Fruit fly (Drosophila melanogaster): Measurements from ENCODE around the gene CG17361.

CG17361 gene

DNA sequence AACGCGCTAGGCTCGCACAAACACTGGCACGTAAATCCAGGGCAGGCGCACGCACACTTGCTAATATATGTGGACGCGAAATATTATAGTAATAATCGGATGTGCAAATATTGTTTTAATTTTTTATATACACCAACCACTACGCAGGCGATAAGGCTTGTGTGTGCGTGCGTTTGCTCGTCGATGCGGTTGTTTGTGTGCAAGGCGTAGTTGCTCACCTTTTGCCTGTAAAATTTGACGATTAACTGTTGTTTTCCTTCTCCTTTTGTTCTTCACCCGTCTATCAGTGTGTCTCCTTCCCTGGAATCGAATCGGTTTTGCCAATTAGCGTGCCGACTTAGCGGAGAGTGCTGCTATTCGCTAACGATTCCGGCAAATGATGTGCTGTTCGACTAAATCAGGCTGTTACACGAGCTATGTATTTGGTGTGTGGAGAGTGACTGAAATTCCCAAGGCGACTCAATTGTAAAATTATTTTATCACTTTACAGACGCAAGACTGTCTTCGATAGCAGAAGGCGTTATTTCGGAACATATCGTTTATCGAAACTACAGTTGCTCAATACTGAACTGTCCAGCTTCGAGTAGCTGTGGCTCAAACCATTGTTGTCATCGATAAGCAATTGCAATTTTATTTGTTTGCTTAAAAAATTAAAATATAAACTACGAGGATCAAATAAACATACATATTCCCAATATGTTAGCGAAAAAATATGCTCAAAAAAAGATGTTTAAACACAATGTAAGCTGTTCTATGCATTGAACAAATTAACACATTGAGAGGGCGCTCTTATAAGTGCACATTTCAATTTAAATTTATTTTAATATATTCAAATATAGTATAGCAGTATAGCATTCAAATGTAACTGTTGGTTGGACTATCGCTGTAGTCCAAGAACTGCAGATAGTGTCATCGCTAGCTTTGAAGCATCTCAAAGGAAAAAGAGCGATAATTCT, 34.5 kb downstream of the CG17361 start, which contains the start of the genes CG6650 and endos:
Gene CG6650, plus strand, starts transcription at position 280 of the 956 bp plus-strand sequence.
Gene endos, minus strand, starts transcription at position 536 of the 956 bp plus-strand sequence.
- TF ChIP-seq noc (tag; optimal IDR thresholded peaks at IDR 0.05), result peak; percentile 62

DNA sequence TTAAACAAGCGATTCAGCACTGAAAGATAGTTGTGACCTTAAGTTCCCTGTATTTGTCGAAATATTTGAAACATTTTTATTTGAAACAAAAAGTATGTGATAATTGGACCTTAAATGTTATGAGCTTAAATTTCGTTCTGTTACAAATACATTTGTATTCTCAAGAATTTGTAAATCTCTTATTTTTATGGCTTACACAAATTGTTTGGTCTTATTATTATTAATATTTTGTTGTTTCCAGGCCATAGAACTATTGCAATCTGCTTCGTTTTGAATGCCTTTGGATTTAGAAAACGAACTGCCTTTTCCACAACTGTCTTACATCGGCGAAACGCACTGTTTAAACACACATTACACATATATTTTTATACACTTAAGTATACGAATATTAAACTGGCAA, 37.5 kb downstream of the CG17361 start, which contains the start of gene CG6661:
Gene CG6661, plus strand, starts transcription at position 301 of the 400 bp plus-strand sequence.
- TF ChIP-seq noc (tag; optimal IDR thresholded peaks at IDR 0.05), result no peak

DNA sequence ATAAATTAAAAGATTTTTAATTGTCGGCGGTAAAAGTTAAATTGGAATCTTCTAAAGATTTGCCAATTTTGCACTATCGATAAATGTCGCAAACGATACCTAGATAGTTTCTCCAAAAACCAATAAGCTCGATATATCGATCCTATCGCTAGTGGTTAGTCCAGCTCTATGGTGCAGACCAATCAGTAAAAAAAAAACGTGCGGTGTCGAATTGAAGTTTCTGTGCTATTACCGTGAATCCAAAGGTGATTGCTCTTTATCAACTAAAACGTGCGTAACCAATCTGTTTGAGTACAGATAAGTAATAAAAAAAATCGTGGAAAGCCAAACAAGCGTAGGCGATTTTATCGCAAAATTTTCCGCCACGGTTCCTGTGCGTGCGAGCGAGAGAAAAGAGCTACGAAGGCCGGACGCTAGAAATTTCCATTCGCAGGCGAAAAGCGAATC, 39.9 kb downstream of the CG17361 start, which contains the start of gene Hsp110:
Gene Hsp110, plus strand, starts transcription at position 153 of the 447 bp plus-strand sequence.
- TF ChIP-seq noc (tag; optimal IDR thresholded peaks at IDR 0.05), result peak; percentile 1

DNA sequence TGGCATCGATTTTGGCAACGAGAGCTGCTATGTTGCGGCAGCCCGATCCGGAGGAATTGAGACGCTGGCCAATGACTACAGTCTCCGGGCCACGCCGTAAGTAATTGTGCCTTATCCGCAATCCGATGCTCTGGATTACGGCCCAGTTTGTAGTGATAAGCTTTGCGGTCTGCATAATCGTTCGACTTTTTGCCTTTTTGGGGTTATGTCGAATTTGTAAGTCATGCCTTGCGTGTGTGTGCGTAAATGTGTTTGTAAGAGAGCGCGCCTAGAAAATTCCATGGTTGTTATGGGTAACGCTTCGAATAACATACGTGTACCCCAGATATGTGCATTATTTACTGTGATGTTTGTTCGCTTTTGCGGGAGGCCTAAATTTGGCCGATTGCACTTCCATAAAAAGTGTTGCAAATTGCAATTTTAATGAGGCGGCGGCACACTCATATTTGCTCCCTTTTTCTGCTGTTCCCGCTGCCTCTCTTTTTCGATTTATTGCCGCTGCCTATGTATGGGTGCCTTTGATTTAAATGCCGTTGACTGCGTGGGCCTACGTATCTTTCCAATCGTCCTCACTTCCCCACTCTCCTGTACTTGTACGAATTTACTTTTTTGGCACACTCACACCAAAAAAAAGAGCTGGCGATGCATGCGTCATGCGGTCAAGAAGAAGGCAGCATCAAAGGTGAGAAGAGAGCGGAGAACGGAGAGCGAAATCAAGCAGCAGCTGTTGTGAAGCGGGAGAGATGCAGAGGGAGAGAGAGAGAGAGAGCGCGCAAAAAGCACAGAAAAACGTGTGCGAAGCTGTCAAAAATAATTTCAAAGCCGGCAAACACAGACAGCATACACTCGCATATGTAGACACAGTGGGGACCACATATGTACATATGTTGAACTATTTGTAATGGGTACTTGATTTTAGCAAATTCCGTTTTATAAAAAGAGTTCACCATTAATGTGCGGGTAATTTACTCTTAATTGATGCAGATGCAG, 41.0 kb downstream of the CG17361 start:
- no peak for TF ChIP-seq noc (tag; optimal IDR thresholded peaks at IDR 0.05)
